Worm (Caenorhabditis elegans): ENCODE data around the gene F19G12.9.

ce11 chrX:1459756-1460155 lies 40.7 kb downstream of the F19G12.9 start:
- TF ChIP-seq F13H6.1 (tag; optimal IDR thresholded peaks at IDR 0.05) = no peak
- no peak for TF ChIP-seq fos-1 (tag; optimal IDR thresholded peaks at IDR 0.05)
- no peak for TF ChIP-seq nhr-12 (tag; optimal IDR thresholded peaks at IDR 0.05)
- TF ChIP-seq egl-27 (tag; optimal IDR thresholded peaks at IDR 0.05) = no peak
- no peak for TF ChIP-seq sem-4 (tag; optimal IDR thresholded peaks at IDR 0.05)
- no peak for TF ChIP-seq lsy-2 (tag; optimal IDR thresholded peaks at IDR 0.05)
- TF ChIP-seq nhr-237 (tag; optimal IDR thresholded peaks at IDR 0.05) = no peak
- no peak for TF ChIP-seq ceh-82 (tag; optimal IDR thresholded peaks at IDR 0.05)

Data from whole organism, L2 larva.